Worm (Caenorhabditis elegans): ENCODE measurements around the gene srx-86.

ce11 chrV:11521448-11521847 is 41.3 kb upstream of the srx-86 start, which contains the start of gene pafo-1:
- no peak for TF ChIP-seq hlh-4 (tag; optimal IDR thresholded peaks at IDR 0.05)
- peak; percentile 77 for TF ChIP-seq egl-13 (tag; optimal IDR thresholded peaks at IDR 0.05)
- peak; percentile 35 for TF ChIP-seq nhr-237 (tag; optimal IDR thresholded peaks at IDR 0.05)

Data from whole organism, L1 larva.